Fruit fly (Drosophila melanogaster) whole organism, prepupa: ENCODE measurements around the gene loco.

Experiments used
- Blimp-1 ChIP-seq: fragments of 200-800 bp; sonication (Bioruptor generic); optimal IDR thresholded peaks from 3 replicates; lab custom pipeline; 2017; ENCODE audit warnings: missing biosample characterization, missing genetic modification characterization, mild to moderate bottlenecking, moderate library complexity, missing genetic modification reagents
- CG10631 ChIP-seq: fragments of 200-800 bp; sonication (Bioruptor generic); optimal IDR thresholded peaks from 2 replicates; lab custom pipeline; 2016; ENCODE audit warnings: missing biosample characterization, missing genetic modification characterization
- CG11294 ChIP-seq: fragments of 200-800 bp; sonication (Bioruptor generic); IDR thresholded peaks from 2 replicates; pipeline ENCODE4 v1.3.6; 2022; ENCODE audit warnings: missing biosample characterization, missing genetic modification characterization
- CG11762 ChIP-seq: fragments of 200-800 bp; sonication (Bioruptor generic); optimal IDR thresholded peaks from 3 replicates; lab custom pipeline; 2016; ENCODE audit warnings: missing biosample characterization, missing genetic modification characterization; ENCODE audit not compliant: insufficient read depth
- CG11902 ChIP-seq: fragments of 200-800 bp; sonication (Bioruptor generic); optimal IDR thresholded peaks from 3 replicates; lab custom pipeline; 2016; ENCODE audit warnings: missing biosample characterization, missing genetic modification characterization
- CG15336 ChIP-seq: fragments of 200-800 bp; sonication (Bioruptor generic); IDR thresholded peaks from 2 replicates; pipeline ENCODE4 v1.3.6; 2022; ENCODE audit warnings: missing biosample characterization, missing genetic modification characterization
- CG1621 ChIP-seq: fragments of 200-800 bp; sonication (Bioruptor generic); optimal IDR thresholded peaks from 3 replicates; lab custom pipeline; 2018; ENCODE audit warnings: missing biosample characterization, mild to moderate bottlenecking, missing genetic modification characterization
- CG3032 ChIP-seq: fragments of 200-800 bp; optimal IDR thresholded peaks from 2 replicates; lab custom pipeline; 2019; ENCODE audit warnings: missing biosample characterization, mild to moderate bottlenecking, missing genetic modification characterization, moderate library complexity
- CG32006 ChIP-seq: fragments of 200-800 bp; sonication (Bioruptor generic); optimal IDR thresholded peaks from 3 replicates; lab custom pipeline; 2017; ENCODE audit warnings: missing biosample characterization, mild to moderate bottlenecking, missing genetic modification characterization
- CG3919 ChIP-seq: fragments of 200-800 bp; sonication (Bioruptor generic); optimal IDR thresholded peaks from 3 replicates; lab custom pipeline; 2016; ENCODE audit warnings: missing biosample characterization, missing genetic modification characterization
- CG6163 ChIP-seq: fragments of 200-800 bp; sonication (Bioruptor generic); IDR thresholded peaks from 3 replicates; pipeline ENCODE4 v1.3.6; 2022; ENCODE audit warnings: missing biosample characterization, missing genetic modification characterization
- CG6276 ChIP-seq: fragments of 200-800 bp; sonication (Bioruptor generic); optimal IDR thresholded peaks from 2 replicates; lab custom pipeline; 2017; ENCODE audit warnings: missing biosample characterization, mild to moderate bottlenecking, missing genetic modification characterization
- CG6792 ChIP-seq: fragments of 200-800 bp; sonication (Bioruptor generic); optimal IDR thresholded peaks from 3 replicates; lab custom pipeline; 2016; ENCODE audit warnings: missing biosample characterization, missing genetic modification characterization
- CG6854 ChIP-seq: fragments of 200-800 bp; sonication (Bioruptor generic); optimal IDR thresholded peaks from 2 replicates; lab custom pipeline; 2017; ENCODE audit warnings: missing biosample characterization, mild to moderate bottlenecking, missing genetic modification characterization
- CG7368 ChIP-seq: fragments of 200-800 bp; sonication (Bioruptor generic); optimal IDR thresholded peaks from 3 replicates; lab custom pipeline; 2016; ENCODE audit warnings: missing biosample characterization, missing genetic modification characterization
- CG8119 ChIP-seq: fragments of 200-800 bp; sonication (Bioruptor generic); IDR thresholded peaks from 3 replicates; pipeline ENCODE4 v1.3.6; 2022; ENCODE audit warnings: missing biosample characterization, missing genetic modification characterization
- CG8319 ChIP-seq: fragments of 200-800 bp; sonication (Bioruptor generic); optimal IDR thresholded peaks from 3 replicates; lab custom pipeline; 2016; ENCODE audit warnings: missing biosample characterization, missing genetic modification characterization
- CG8632 ChIP-seq: fragments of 200-800 bp; sonication (Bioruptor generic); optimal IDR thresholded peaks from 3 replicates; lab custom pipeline; 2016; ENCODE audit warnings: missing biosample characterization, missing genetic modification characterization
- Eip75B ChIP-seq: fragments of 200-800 bp; sonication (Bioruptor generic); optimal IDR thresholded peaks from 3 replicates; lab custom pipeline; 2016; ENCODE audit warnings: missing biosample characterization, missing genetic modification characterization
- Eip78C ChIP-seq: fragments of 200-800 bp; sonication (Bioruptor generic); peaks from one replicate; lab custom pipeline; 2016; ENCODE audit warnings: missing biosample characterization, missing genetic modification characterization
- Ets21C ChIP-seq: fragments of 200-800 bp; sonication (Bioruptor generic); optimal IDR thresholded peaks from 3 replicates; lab custom pipeline; 2016; ENCODE audit warnings: missing biosample characterization, missing genetic modification characterization
- Gug ChIP-seq: fragments of 200-800 bp; sonication (Bioruptor generic); IDR thresholded peaks from 2 replicates; pipeline ENCODE4 v1.3.6; 2022; ENCODE audit warnings: missing biosample characterization, missing genetic modification characterization
- Hr38 ChIP-seq: sonication (Bioruptor generic); optimal IDR thresholded peaks from 2 replicates; lab custom pipeline; 2016; ENCODE audit warnings: missing biosample characterization, missing genetic modification characterization
- Hr39 ChIP-seq: fragments of 200-800 bp; sonication (Bioruptor generic); optimal IDR thresholded peaks from 2 replicates; lab custom pipeline; 2016; ENCODE audit warnings: missing biosample characterization, missing genetic modification characterization
- Lpt ChIP-seq: fragments of 200-800 bp; sonication (Bioruptor generic); optimal IDR thresholded peaks from 3 replicates; lab custom pipeline; 2016; ENCODE audit warnings: missing biosample characterization, missing genetic modification characterization
- Met ChIP-seq: fragments of 200-800 bp; sonication (Bioruptor generic); optimal IDR thresholded peaks from 3 replicates; lab custom pipeline; 2016; ENCODE audit warnings: missing biosample characterization, missing genetic modification characterization
- Smox ChIP-seq: fragments of 200-800 bp; sonication (Bioruptor generic); optimal IDR thresholded peaks from 3 replicates; lab custom pipeline; 2016; ENCODE audit warnings: missing biosample characterization, missing genetic modification characterization
- Sox102F ChIP-seq: fragments of 200-800 bp; sonication (Bioruptor generic); optimal IDR thresholded peaks from 2 replicates; lab custom pipeline; 2016; ENCODE audit warnings: missing biosample characterization, mild to moderate bottlenecking, missing genetic modification characterization
- Sox14 ChIP-seq: fragments of 200-800 bp; sonication (Bioruptor generic); optimal IDR thresholded peaks from 3 replicates; lab custom pipeline; 2016; ENCODE audit warnings: missing biosample characterization, missing genetic modification characterization
- Sox15 ChIP-seq: fragments of 200-800 bp; sonication (Bioruptor generic); optimal IDR thresholded peaks from 3 replicates; lab custom pipeline; 2016; ENCODE audit warnings: missing biosample characterization, missing genetic modification characterization
- achi ChIP-seq: fragments of 200-800 bp; sonication (Bioruptor generic); optimal IDR thresholded peaks from 3 replicates; lab custom pipeline; 2016; ENCODE audit warnings: missing biosample characterization, missing genetic modification characterization
- acj6 ChIP-seq: fragments of 200-800 bp; sonication (Bioruptor generic); optimal IDR thresholded peaks from 3 replicates; lab custom pipeline; 2016; ENCODE audit warnings: missing biosample characterization, missing genetic modification characterization
- cyc ChIP-seq: fragments of 200-800 bp; sonication (Bioruptor generic); optimal IDR thresholded peaks from 3 replicates; lab custom pipeline; 2016; ENCODE audit warnings: missing biosample characterization, missing genetic modification characterization
- dac ChIP-seq: fragments of 200-800 bp; sonication (Bioruptor generic); optimal IDR thresholded peaks from 2 replicates; lab custom pipeline; 2017; ENCODE audit warnings: missing biosample characterization, mild to moderate bottlenecking, missing genetic modification characterization
- dsx ChIP-seq: fragments of 200-800 bp; optimal IDR thresholded peaks from 3 replicates; lab custom pipeline; 2019; ENCODE audit warnings: missing biosample characterization, mild to moderate bottlenecking, missing genetic modification characterization, moderate library complexity; ENCODE audit not compliant: poor library complexity, severe bottlenecking
- fd59A ChIP-seq: fragments of 200-800 bp; sonication (Bioruptor generic); optimal IDR thresholded peaks from 2 replicates; lab custom pipeline; 2017; ENCODE audit warnings: missing biosample characterization, mild to moderate bottlenecking, missing genetic modification characterization, missing genetic modification reagents
- fd85E ChIP-seq: fragments of 200-800 bp; sonication (Bioruptor generic); optimal IDR thresholded peaks from 3 replicates; lab custom pipeline; 2016; ENCODE audit warnings: missing biosample characterization, missing genetic modification characterization
- fkh ChIP-seq: fragments of 200-800 bp; sonication (Bioruptor generic); optimal IDR thresholded peaks from 3 replicates; lab custom pipeline; 2017; ENCODE audit warnings: missing biosample characterization, mild to moderate bottlenecking, missing genetic modification characterization, moderate library complexity
- lz ChIP-seq: fragments of 200-800 bp; sonication (Bioruptor generic); optimal IDR thresholded peaks from 3 replicates; lab custom pipeline; 2016; ENCODE audit warnings: missing biosample characterization, missing genetic modification characterization
- net ChIP-seq: fragments of 200-800 bp; sonication (Bioruptor generic); optimal IDR thresholded peaks from 3 replicates; lab custom pipeline; 2016; ENCODE audit warnings: missing biosample characterization, missing genetic modification characterization
- pdm3 ChIP-seq: fragments of 200-800 bp; sonication (Bioruptor generic); optimal IDR thresholded peaks from 3 replicates; lab custom pipeline; 2016; ENCODE audit warnings: missing biosample characterization, missing genetic modification characterization
- salr ChIP-seq, 2 experiments: fragments of 200-800 bp; sonication (Bioruptor generic); optimal IDR thresholded peaks; 3 replicates each; lab custom pipeline; 2016 to 2018; ENCODE audit warnings: missing biosample characterization in 2 of 2, missing genetic modification characterization in 2 of 2, mild to moderate bottlenecking in 1 of 2
- spab ChIP-seq: fragments of 200-800 bp; sonication (Bioruptor generic); optimal IDR thresholded peaks from 2 replicates; lab custom pipeline; 2017; ENCODE audit warnings: missing biosample characterization, mild to moderate bottlenecking, missing genetic modification characterization, missing genetic modification reagents
- ss ChIP-seq, 2 experiments: fragments of 200-800 bp; sonication (Bioruptor generic); optimal IDR thresholded peaks; 2 replicates in 1 of 2; 3 replicates in 1 of 2; lab custom pipeline; 2017 to 2018; ENCODE audit warnings: mild to moderate bottlenecking in 2 of 2, missing biosample characterization in 2 of 2, missing genetic modification characterization in 2 of 2, moderate library complexity in 1 of 2
- svp ChIP-seq: fragments of 200-800 bp; sonication (Bioruptor generic); peaks from one replicate; lab custom pipeline; 2016; ENCODE audit warnings: missing biosample characterization, missing genetic modification characterization
- vri ChIP-seq: fragments of 200-800 bp; sonication (Bioruptor generic); optimal IDR thresholded peaks from 3 replicates; lab custom pipeline; 2016; ENCODE audit warnings: missing biosample characterization, mild to moderate bottlenecking, missing genetic modification characterization

The loco gene

dm6 chr3R:22625514-22626333 lies 13.5 kb downstream of the loco start (continued):
- TF ChIP-seq Ets21C (GFP tag; lab: Kevin White, UChicago) (peak; percentile 34), vri (GFP tag; lab: Kevin White, UChicago) (no peak), CG6854 (GFP tag; lab: Kevin White, UChicago) (no peak), lz (GFP tag; lab: Kevin White, UChicago) (peak; percentile 34), net (GFP tag; lab: Kevin White, UChicago) (peak; percentile 33), Hr38 (GFP tag; lab: Kevin White, UChicago) (no peak), Sox102F (GFP tag; lab: Kevin White, UChicago) (peak; percentile 56), Eip78C (GFP tag; lab: Kevin White, UChicago) (peak; percentile 82), Sox14 (GFP tag; lab: Kevin White, UChicago) (no peak), acj6 (peak; percentile 49), CG6276 (GFP tag; lab: Kevin White, UChicago) (peak; percentile 14), CG11902 (peak; percentile 52), CG3032 (tag; lab: Kevin White, UChicago) (no peak), svp (GFP tag; lab: Kevin White, UChicago) (peak; percentile 68), Gug (GFP tag; lab: Robert Waterston, UW) (no peak), CG6163 (GFP tag; lab: Robert Waterston, UW) (no peak), fd59A (no peak), Lpt (GFP tag; lab: Kevin White, UChicago) (no peak), CG1621 (tag; lab: Kevin White, UChicago) (no peak), CG8119 (peak; percentile 42; the same call in 1 of the 3 replicates), Smox (GFP tag; lab: Kevin White, UChicago) (peak; percentile 70), CG10631 (GFP tag; lab: Kevin White, UChicago) (peak; percentile 46), CG32006 (peak; percentile 53), CG8319 (no peak), ss (GFP tag; optimal IDR thresholded peaks at IDR 0.05; lab: Kevin White, UChicago) (no peak), CG8632 (GFP tag; lab: Kevin White, UChicago) (peak; percentile 53), dac (GFP tag; lab: Kevin White, UChicago) (no peak), salr (GFP tag; optimal IDR thresholded peaks at IDR 0.05; lab: Kevin White, UChicago) (no peak), spab (GFP tag; lab: Kevin White, UChicago) (peak; percentile 41), fkh (peak; percentile 76), CG6792 (GFP tag; lab: Kevin White, UChicago) (peak; percentile 55), dsx (GFP tag; lab: Kevin White, UChicago) (peak; percentile 35)
- TF ChIP-seq, all 60 proteins: peak for 38

- peak; percentile 84 for TF ChIP-seq CG1621 (tag; lab: Kevin White, UChicago)
- TF ChIP-seq CG7368 (GFP tag; lab: Kevin White, UChicago): peak; percentile 87
- TF ChIP-seq CG11294: peak; percentile 85
- peak; percentile 78 for TF ChIP-seq Sox15 (GFP tag; lab: Kevin White, UChicago)
- TF ChIP-seq dac (GFP tag; lab: Kevin White, UChicago): peak; percentile 78
- TF ChIP-seq dsx (GFP tag; lab: Kevin White, UChicago): peak; percentile 90
- peak; percentile 60 for TF ChIP-seq fd85E (GFP tag; lab: Kevin White, UChicago)
- TF ChIP-seq cyc (GFP tag; lab: Kevin White, UChicago): peak; percentile 81
- no peak for TF ChIP-seq vri (GFP tag; lab: Kevin White, UChicago)
- peak; percentile 75 for TF ChIP-seq CG8632 (GFP tag; lab: Kevin White, UChicago)
- TF ChIP-seq fd59A: peak; percentile 78
- peak; percentile 97 for TF ChIP-seq CG15336
- peak; percentile 91 for TF ChIP-seq Eip75B (GFP tag; lab: Kevin White, UChicago)
- no peak for TF ChIP-seq pdm3 (GFP tag; lab: Kevin White, UChicago)
- peak; percentile 86 for TF ChIP-seq CG3032 (tag; lab: Kevin White, UChicago)
- TF ChIP-seq CG3919: peak; percentile 94
- peak; percentile 95 for TF ChIP-seq CG8119
- TF ChIP-seq achi (GFP tag; lab: Kevin White, UChicago): peak; percentile 87
- no peak for TF ChIP-seq Smox (GFP tag; lab: Kevin White, UChicago)
- TF ChIP-seq Hr38 (GFP tag; lab: Kevin White, UChicago): peak; percentile 44
- TF ChIP-seq Met (GFP tag; lab: Kevin White, UChicago): no peak
- TF ChIP-seq CG6854 (GFP tag; lab: Kevin White, UChicago): no peak
- TF ChIP-seq CG10631 (GFP tag; lab: Kevin White, UChicago): peak; percentile 89
- no peak for TF ChIP-seq Ets21C (GFP tag; lab: Kevin White, UChicago)
- no peak for TF ChIP-seq fkh
- TF ChIP-seq Blimp-1 (GFP tag; lab: Kevin White, UChicago): no peak
- TF ChIP-seq Sox102F (GFP tag; lab: Kevin White, UChicago): no peak
- TF ChIP-seq CG11762: peak; percentile 85
- TF ChIP-seq Hr39 (GFP tag; lab: Kevin White, UChicago): peak; percentile 11
- no peak for TF ChIP-seq CG6276 (GFP tag; lab: Kevin White, UChicago)
- peak; percentile 81 to 89 for TF ChIP-seq ss (GFP tag; optimal IDR thresholded peaks at IDR 0.05; lab: Kevin White, UChicago)
- TF ChIP-seq Lpt (GFP tag; lab: Kevin White, UChicago): peak; percentile 90
Observed at dm6 chr3R:22624737-22625136, 14.4 kb downstream of the loco start.
